Fruit fly (Drosophila melanogaster) whole organism, embryonic: ENCODE measurements around the gene Datp.

Experiments
- Bdp1 ChIP-seq: fragments of 200-800 bp; sonication (Bioruptor generic); optimal IDR thresholded peaks from 3 replicates; lab custom pipeline; 2016; ENCODE audit warnings: missing biosample characterization, missing genetic modification characterization
- CG17359 ChIP-seq: fragments of 200-800 bp; sonication (Bioruptor generic); optimal IDR thresholded peaks from 3 replicates; lab custom pipeline; 2018; ENCODE audit warnings: missing biosample characterization, mild to moderate bottlenecking, missing genetic modification characterization, moderate library complexity
- CG17361 ChIP-seq: fragments of 200-800 bp; sonication (Bioruptor generic); IDR thresholded peaks from 3 replicates; pipeline ENCODE4 v1.3.6; 2022; ENCODE audit warnings: missing biosample characterization, missing genetic modification characterization
- CG17802 ChIP-seq: fragments of 200-800 bp; sonication (Bioruptor generic); optimal IDR thresholded peaks from 2 replicates; lab custom pipeline; 2018; ENCODE audit warnings: missing biosample characterization, mild to moderate bottlenecking, missing genetic modification characterization, moderate library complexity
- CG2116 ChIP-seq: fragments of 200-800 bp; sonication (Bioruptor generic); optimal IDR thresholded peaks from 3 replicates; lab custom pipeline; 2018; ENCODE audit warnings: missing biosample characterization, mild to moderate bottlenecking, missing genetic modification characterization
- CG2875 ChIP-seq: fragments of 200-800 bp; sonication (Bioruptor generic); optimal IDR thresholded peaks from 2 replicates; lab custom pipeline; 2017; ENCODE audit warnings: missing biosample characterization, mild to moderate bottlenecking, missing genetic modification characterization, missing genetic modification reagents
- CG31388 ChIP-seq: fragments of 200-800 bp; sonication (Bioruptor generic); optimal IDR thresholded peaks from 2 replicates; lab custom pipeline; 2016; ENCODE audit warnings: missing biosample characterization, missing genetic modification characterization
- CG3726 ChIP-seq: fragments of 200-800 bp; sonication (Bioruptor generic); IDR thresholded peaks from 3 replicates; pipeline ENCODE4, ENCODE4 v1.3.6; 2022; ENCODE audit warnings: missing biosample characterization, missing genetic modification characterization
- CG43689 ChIP-seq: fragments of 200-800 bp; sonication (Bioruptor generic); IDR thresholded peaks from 2 replicates; pipeline ENCODE4 v1.3.6; 2022; ENCODE audit warnings: missing biosample characterization, missing genetic modification characterization
- CG4854 ChIP-seq: fragments of 200-800 bp; sonication (Bioruptor generic); optimal IDR thresholded peaks from 2 replicates; lab custom pipeline; 2016; ENCODE audit warnings: missing biosample characterization, missing genetic modification characterization, inconsistent platforms
- CG9727 ChIP-seq: fragments of 200-800 bp; sonication (Bioruptor generic); optimal IDR thresholded peaks from 3 replicates; lab custom pipeline; 2017; ENCODE audit warnings: missing biosample characterization, mild to moderate bottlenecking, missing genetic modification characterization
- CkIIα-i1 ChIP-seq: fragments of 200-800 bp; sonication (Bioruptor generic); IDR thresholded peaks from 2 replicates; pipeline ENCODE4 v1.3.6; 2022; ENCODE audit warnings: missing biosample characterization, missing genetic modification characterization
- CrebB ChIP-seq: fragments of 200-800 bp; sonication (Bioruptor generic); optimal IDR thresholded peaks from 3 replicates; lab custom pipeline; 2018; ENCODE audit warnings: missing biosample characterization, mild to moderate bottlenecking, missing genetic modification characterization
- D ChIP-seq, 2 experiments: fragments of 200-800 bp in 1 of 2; fragments of >200 bp in 1 of 2; sonication (Bioruptor generic) in 1 of 2; optimal IDR thresholded peaks; 2 replicates in 1 of 2; 3 replicates in 1 of 2; lab custom pipeline; 2017; ENCODE audit warnings: mild to moderate bottlenecking in 1 of 2, missing biosample characterization in 1 of 2, missing genetic modification characterization in 1 of 2, missing genetic modification reagents in 1 of 2
- Dip2 ChIP-seq: fragments of 200-800 bp; sonication (Bioruptor generic); IDR thresholded peaks from 2 replicates; pipeline ENCODE4 v1.3.6; 2022; ENCODE audit warnings: missing biosample characterization, missing genetic modification characterization
- Doc3 ChIP-seq: fragments of 200-800 bp; sonication (Bioruptor generic); IDR thresholded peaks from 3 replicates; pipeline ENCODE4 v1.3.6; 2022; ENCODE audit warnings: missing biosample characterization, missing genetic modification characterization; ENCODE audit not compliant: partially characterized antibody
- H15 ChIP-seq: fragments of 200-800 bp; sonication (Bioruptor generic); IDR thresholded peaks from 3 replicates; pipeline ENCODE4 v1.3.6; 2022; ENCODE audit warnings: missing biosample characterization, missing genetic modification characterization
- Hmr ChIP-seq: fragments of 200-800 bp; sonication (Bioruptor generic); optimal IDR thresholded peaks from 3 replicates; lab custom pipeline; 2017; ENCODE audit warnings: mild to moderate bottlenecking, missing biosample characterization, missing genetic modification reagents, missing genetic modification characterization
- Jarid2 ChIP-seq: fragments of 200-800 bp; sonication (Bioruptor generic); optimal IDR thresholded peaks from 3 replicates; lab custom pipeline; 2017; ENCODE audit warnings: mild to moderate bottlenecking, missing biosample characterization, missing genetic modification reagents, missing genetic modification characterization
- Mad ChIP-seq: fragments of 200-800 bp; sonication (Bioruptor generic); optimal IDR thresholded peaks from 2 replicates; lab custom pipeline; 2016; ENCODE audit warnings: missing biosample characterization, missing genetic modification characterization
- NC2α ChIP-seq: fragments of 200-800 bp; sonication (Bioruptor generic); optimal IDR thresholded peaks from 2 replicates; lab custom pipeline; 2016; ENCODE audit warnings: missing biosample characterization, missing genetic modification characterization
- Sox102F ChIP-seq: fragments of 200-800 bp; sonication (Bioruptor generic); optimal IDR thresholded peaks from 2 replicates; lab custom pipeline; 2018; ENCODE audit warnings: missing biosample characterization, mild to moderate bottlenecking, missing genetic modification characterization, moderate library complexity
- ara ChIP-seq: fragments of 200-800 bp; sonication (Bioruptor generic); IDR thresholded peaks from 2 replicates; pipeline ENCODE4 v1.3.6; 2022; ENCODE audit warnings: missing biosample characterization, missing genetic modification characterization
- cg ChIP-seq: fragments of 200-800 bp; sonication (Bioruptor generic); optimal IDR thresholded peaks from 3 replicates; lab custom pipeline; 2019; ENCODE audit warnings: missing biosample characterization, mild to moderate bottlenecking, missing genetic modification characterization, moderate library complexity
- crc ChIP-seq: fragments of 200-800 bp; sonication (Bioruptor generic); optimal IDR thresholded peaks from 2 replicates; lab custom pipeline; 2016; ENCODE audit warnings: missing biosample characterization, missing genetic modification characterization
- crp ChIP-seq, 2 experiments: fragments of 200-800 bp; sonication (Bioruptor generic); optimal IDR thresholded peaks; 2 replicates in 1 of 2; 3 replicates in 1 of 2; lab custom pipeline; 2017; ENCODE audit warnings: missing biosample characterization in 2 of 2, missing genetic modification characterization in 2 of 2, mild to moderate bottlenecking in 1 of 2, moderate library complexity in 1 of 2
- dmrt11E ChIP-seq: fragments of 200-800 bp; sonication (Bioruptor generic); optimal IDR thresholded peaks from 3 replicates; lab custom pipeline; 2018; ENCODE audit warnings: missing biosample characterization, mild to moderate bottlenecking, missing genetic modification characterization, moderate library complexity
- dmrt99B ChIP-seq: fragments of 200-800 bp; sonication (Bioruptor generic); optimal IDR thresholded peaks from 2 replicates; lab custom pipeline; 2018; ENCODE audit warnings: missing biosample characterization, mild to moderate bottlenecking, missing genetic modification characterization, moderate library complexity
- fu2 ChIP-seq: fragments of 200-800 bp; sonication (Bioruptor generic); optimal IDR thresholded peaks from 2 replicates; lab custom pipeline; 2016; ENCODE audit warnings: missing biosample characterization, missing genetic modification characterization
- gcm2 ChIP-seq: fragments of 200-800 bp; sonication (Bioruptor generic); optimal IDR thresholded peaks from 2 replicates; lab custom pipeline; 2016; ENCODE audit warnings: missing biosample characterization, missing genetic modification characterization
- jigr1 ChIP-seq: fragments of 200-800 bp; sonication (Bioruptor generic); IDR thresholded peaks from 3 replicates; pipeline ENCODE4 v1.3.6; 2022; ENCODE audit warnings: missing biosample characterization, missing genetic modification characterization
- kah ChIP-seq: fragments of 200-800 bp; sonication (Bioruptor generic); optimal IDR thresholded peaks from 2 replicates; lab custom pipeline; 2018; ENCODE audit warnings: missing biosample characterization, mild to moderate bottlenecking, missing genetic modification characterization
- p53 ChIP-seq: fragments of 200-800 bp; sonication (Bioruptor generic); optimal IDR thresholded peaks from 2 replicates; lab custom pipeline; 2016; ENCODE audit warnings: missing biosample characterization, missing genetic modification characterization
- pita ChIP-seq: fragments of 200-800 bp; sonication (Bioruptor generic); optimal IDR thresholded peaks from 2 replicates; lab custom pipeline; 2017; ENCODE audit warnings: missing biosample characterization, mild to moderate bottlenecking, missing genetic modification characterization
- slou ChIP-seq: fragments of 200-800 bp; sonication (Bioruptor generic); optimal IDR thresholded peaks from 3 replicates; lab custom pipeline; 2016; ENCODE audit warnings: missing biosample characterization, missing genetic modification characterization
- vnd ChIP-seq: fragments of 200-800 bp; sonication (Bioruptor generic); IDR thresholded peaks from 3 replicates; pipeline ENCODE4 v1.3.6; 2022; ENCODE audit warnings: missing biosample characterization, missing genetic modification characterization; ENCODE audit not compliant: partially characterized antibody

The Datp gene

DNA sequence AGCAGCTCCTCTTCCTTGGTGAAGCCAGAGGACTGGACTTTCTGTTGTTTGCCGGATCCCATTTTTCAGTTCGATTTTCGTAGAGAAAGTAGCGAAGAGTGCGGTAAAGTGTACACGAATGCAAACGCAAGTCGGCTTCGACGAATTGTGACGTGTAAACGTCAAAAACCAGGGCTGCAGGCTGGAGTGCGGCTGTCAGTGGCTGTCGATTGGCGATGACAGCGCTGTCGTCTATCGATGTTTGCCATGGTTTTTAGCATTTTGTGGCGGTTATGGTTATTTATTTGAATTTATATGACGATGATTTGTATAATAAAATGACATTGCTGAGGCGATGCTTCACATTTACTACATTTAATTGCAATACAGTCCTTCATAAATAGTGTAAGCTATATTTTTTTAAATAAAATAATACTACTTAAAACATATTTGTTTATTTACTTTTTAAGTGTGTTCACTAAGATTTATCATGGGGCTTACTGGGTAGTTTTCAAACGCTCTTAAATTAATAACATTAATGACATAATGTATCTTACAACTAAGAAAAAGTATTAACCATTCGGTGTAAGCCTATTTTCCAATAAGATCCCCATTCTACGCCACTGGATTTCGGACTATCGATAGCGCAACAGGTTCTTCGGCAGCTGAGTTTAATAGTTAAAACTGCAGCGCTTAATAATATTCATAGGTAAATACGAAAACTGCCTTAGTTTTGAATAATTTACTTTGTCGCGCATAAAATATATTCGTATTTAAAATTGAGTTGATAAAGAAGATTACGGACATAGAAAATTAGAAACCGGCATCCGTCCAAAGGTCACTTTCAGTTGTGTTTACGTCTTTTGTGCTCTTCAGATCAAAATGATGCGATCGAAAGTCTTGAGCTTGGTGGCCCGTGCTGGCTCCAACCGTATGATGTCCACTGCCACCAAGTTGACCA is 20.3 kb downstream of the Datp start, which contains the start of the genes CG5885 and CG4598 (continued):
- TF ChIP-seq D (optimal IDR thresholded peaks at IDR 0.05; lab: Kevin White, UChicago), result no peak
- TF ChIP-seq D (GFP tag; optimal IDR thresholded peaks at IDR 0.05; lab: Kevin White, UChicago), result peak; percentile 34
- peak; percentile 80 for TF ChIP-seq Sox102F (GFP tag; lab: Kevin White, UChicago)
- TF ChIP-seq CG2116 (GFP tag; lab: Kevin White, UChicago), result peak; percentile 90
- TF ChIP-seq CG2875 (GFP tag; lab: Kevin White, UChicago), result no peak
- TF ChIP-seq CG17359 (tag; lab: Kevin White, UChicago), result peak; percentile 49
- TF ChIP-seq vnd (GFP tag; lab: Robert Waterston, UW), result peak; percentile 72
- TF ChIP-seq Hmr (GFP tag; lab: Kevin White, UChicago), result peak; percentile 75
- TF ChIP-seq CG31388, result no peak
- no peak for TF ChIP-seq fu2 (GFP tag; lab: Kevin White, UChicago)
- TF ChIP-seq NC2α (GFP tag; lab: Kevin White, UChicago), result no peak
- TF ChIP-seq CG4854 (GFP tag; lab: Kevin White, UChicago), result no peak
- peak; percentile 22 for TF ChIP-seq Bdp1 (GFP tag; lab: Kevin White, UChicago)
- no peak for TF ChIP-seq cg (GFP tag; lab: Kevin White, UChicago)
- TF ChIP-seq jigr1 (GFP tag; lab: Robert Waterston, UW), result no peak
- no peak for TF ChIP-seq pita (GFP tag; lab: Kevin White, UChicago)
- TF ChIP-seq Dip2 (GFP tag; lab: Robert Waterston, UW), result no peak
- no peak for TF ChIP-seq CG17802 (tag; lab: Kevin White, UChicago)
- TF ChIP-seq Doc3 (GFP tag; lab: Robert Waterston, UW), result peak; percentile 59; the same call in 2 of the 3 replicates
- peak; percentile 57 for TF ChIP-seq CG9727 (GFP tag; lab: Kevin White, UChicago)
- peak; percentile 77 for TF ChIP-seq CG17361 (GFP tag; lab: Robert Waterston, UW)
- TF ChIP-seq p53 (GFP tag; lab: Kevin White, UChicago), result no peak
- TF ChIP-seq slou (GFP tag; lab: Kevin White, UChicago), result peak; percentile 12
- peak; percentile 35; the same call in 1 of the 2 replicates for TF ChIP-seq ara
- TF ChIP-seq CkIIα-i1, result no peak
- peak; percentile 25 for TF ChIP-seq gcm2 (GFP tag; lab: Kevin White, UChicago)
- peak; percentile 6 for TF ChIP-seq Mad
- TF ChIP-seq crp (GFP tag; optimal IDR thresholded peaks at IDR 0.05; lab: Kevin White, UChicago), result peak in 1 of 2 experiments; percentile 55
- TF ChIP-seq Jarid2 (GFP tag; lab: Kevin White, UChicago), result no peak
- peak; percentile 45 for TF ChIP-seq dmrt11E (tag; lab: Kevin White, UChicago)
- TF ChIP-seq crc (GFP tag; lab: Kevin White, UChicago), result peak; percentile 22
- 0 out of 3 replicates have a peak, but pooled peaks have one; percentile 45 for TF ChIP-seq CG3726 (GFP tag; lab: Robert Waterston, UW)
- TF ChIP-seq H15 (GFP tag; lab: Robert Waterston, UW), result peak; percentile 41; the same call in 2 of the 3 replicates
- peak; percentile 59 for TF ChIP-seq CrebB
- TF ChIP-seq CG43689 (GFP tag; lab: Robert Waterston, UW), result 0 out of 2 replicates have a peak, but pooled peaks have one; percentile 10
- TF ChIP-seq kah, result peak; percentile 59
- TF ChIP-seq dmrt99B (tag; lab: Kevin White, UChicago), result peak; percentile 65
